Worm (Caenorhabditis elegans): ENCODE measurements around the gene clec-182.

The clec-182 gene

ce11 chrIV:8840161-8840765 is 42.1 kb upstream of the clec-182 start, which contains the start of the genes T28C6.11 and T11B7.1:
TSS of gene T28C6.11 (minus strand) at chrIV:8840261.
TSS of gene T11B7.1 (plus strand) at chrIV:8840715.
- TF ChIP-seq php-3 (GFP tag; IDR thresholded peaks at IDR 0.05) = no peak
- no peak for TF ChIP-seq ceh-28 (tag; optimal IDR thresholded peaks at IDR 0.05)
- no peak for TF ChIP-seq spr-1 (tag; optimal IDR thresholded peaks at IDR 0.05)
- no peak for TF ChIP-seq ctbp-1 (GFP tag; IDR thresholded peaks at IDR 0.05)
- TF ChIP-seq lin-1 (GFP tag; IDR thresholded peaks at IDR 0.05) = no peak
- TF ChIP-seq ZK546.5 (tag; optimal IDR thresholded peaks at IDR 0.05) = no peak

ce11 chrIV:8830591-8830990 is 32.4 kb upstream of the clec-182 start, which contains the start of gene T28C6.8:
TSS of gene T28C6.8 (minus strand) at chrIV:8830727.
- no peak for TF ChIP-seq snpc-1.2 (GFP tag; IDR thresholded peaks at IDR 0.05)
- TF ChIP-seq nhr-77 (tag; optimal IDR thresholded peaks at IDR 0.05) = peak; percentile 77
- TF ChIP-seq nhr-28 (tag; optimal IDR thresholded peaks at IDR 0.05) = peak; percentile 88
- TF ChIP-seq mxl-3 (GFP tag; optimal IDR thresholded peaks at IDR 0.05) = peak; percentile 83
- TF ChIP-seq pqm-1 (tag; optimal IDR thresholded peaks at IDR 0.05) = peak; percentile 22
- no peak for TF ChIP-seq T20F7.1 (GFP tag; optimal IDR thresholded peaks at IDR 0.05)
- no peak for TF ChIP-seq set-16 (GFP tag; IDR thresholded peaks at IDR 0.05)
- peak; percentile 67 for TF ChIP-seq T26A8.4 (GFP tag; IDR thresholded peaks at IDR 0.05)
- peak; percentile 43 for TF ChIP-seq dve-1 (tag; optimal IDR thresholded peaks at IDR 0.05; ENCODE audit: insufficient read depth)
- peak; percentile 23 for TF ChIP-seq mep-1 (tag; optimal IDR thresholded peaks at IDR 0.05)
- no peak for TF ChIP-seq saeg-2 (GFP tag; IDR thresholded peaks at IDR 0.05)
- peak; percentile 33 for TF ChIP-seq cey-2 (tag; optimal IDR thresholded peaks at IDR 0.05; ENCODE audit: borderline replicate concordance, insufficient read depth)
- TF ChIP-seq lin-1 (GFP tag; IDR thresholded peaks at IDR 0.05) = 0 out of 2 replicates have a peak, but pooled peaks have one; percentile 25
- TF ChIP-seq daf-16 (GFP tag; optimal IDR thresholded peaks at IDR 0.05) = no peak
- peak; percentile 93 for TF ChIP-seq daf-16 (tag; optimal IDR thresholded peaks at IDR 0.05)
- peak; percentile 84 for TF ChIP-seq hlh-11 (tag; optimal IDR thresholded peaks at IDR 0.05)
- no peak for TF ChIP-seq dmd-8 (GFP tag; IDR thresholded peaks at IDR 0.05)
- TF ChIP-seq ZK337.2 (GFP tag; IDR thresholded peaks at IDR 0.05) = no peak
- TF ChIP-seq mes-2 (tag; optimal IDR thresholded peaks at IDR 0.05; ENCODE audit: poor library complexity, severe bottlenecking) = peak; percentile 29
- peak; percentile 16 for TF ChIP-seq lin-13 (GFP tag; optimal IDR thresholded peaks at IDR 0.05)
- TF ChIP-seq nhr-11 (tag; optimal IDR thresholded peaks at IDR 0.05) = peak; percentile 64
- TF ChIP-seq dmd-6 (GFP tag; IDR thresholded peaks at IDR 0.05) = peak; percentile 46
- TF ChIP-seq nhr-10 (tag; optimal IDR thresholded peaks at IDR 0.05) = no peak
- TF ChIP-seq hlh-30 (tag; optimal IDR thresholded peaks at IDR 0.05; ENCODE audit: insufficient read depth) = peak; percentile 68
- no peak for TF ChIP-seq nhr-6 (tag; optimal IDR thresholded peaks at IDR 0.05)
- TF ChIP-seq unc-62 (GFP tag; optimal IDR thresholded peaks at IDR 0.05 in 1 of 2) = no peak
- no peak for TF ChIP-seq unc-62 (tag; optimal IDR thresholded peaks at IDR 0.05)
- TF ChIP-seq nhr-102 (tag; optimal IDR thresholded peaks at IDR 0.05) = no peak
- TF ChIP-seq mxl-2 (GFP tag; conservative IDR thresholded peaks at IDR 0.05) = no peak
- TF ChIP-seq tra-1 (GFP tag; IDR thresholded peaks at IDR 0.05) = no peak
- TF ChIP-seq dpl-1 (GFP tag; optimal IDR thresholded peaks at IDR 0.05) = peak; percentile 26
- TF ChIP-seq rbr-2 (tag; optimal IDR thresholded peaks at IDR 0.05) = no peak
- peak; percentile 77 for TF ChIP-seq aha-1 (tag)
- TF ChIP-seq hmg-1.1 (GFP tag; IDR thresholded peaks at IDR 0.05) = 0 out of 2 replicates have a peak, but pooled peaks have one; percentile 46
- no peak for TF ChIP-seq vab-7 (GFP tag; IDR thresholded peaks at IDR 0.05)
- peak in 1 of 2 experiments; percentile 47 for TF ChIP-seq mdl-1 (tag; optimal IDR thresholded peaks at IDR 0.05)
- TF ChIP-seq daf-19 (GFP tag; conservative IDR thresholded peaks at IDR 0.05) = no peak
- TF ChIP-seq lin-29 (GFP tag; IDR thresholded peaks at IDR 0.05) = no peak
- peak in 1 of 2 experiments; percentile 39 for TF ChIP-seq lsy-2 (tag; optimal IDR thresholded peaks at IDR 0.05)
